Worm (Caenorhabditis elegans): Measurements from ENCODE around the gene srh-234.

DNA sequence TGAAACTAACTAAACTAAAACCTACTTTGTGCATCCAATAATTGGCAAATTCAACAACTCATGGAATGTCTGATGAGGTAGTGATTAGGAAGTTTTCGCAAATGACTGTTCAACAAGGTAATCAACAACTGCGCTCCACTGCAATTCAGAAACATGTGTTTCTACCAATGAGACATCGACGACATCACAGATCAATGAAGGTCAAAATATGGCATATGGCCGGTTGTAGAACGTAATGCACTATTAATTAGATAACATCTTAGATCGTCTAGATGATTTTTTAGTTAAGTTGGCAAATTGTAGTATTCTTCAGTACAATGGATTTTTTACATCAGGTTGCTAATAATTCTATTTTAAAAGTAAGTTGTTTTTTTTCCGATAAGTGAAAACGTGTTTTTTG lies 34.5 kb upstream of the srh-234 start, which contains the start of the genes nhr-94 and nhr-152:
- TF ChIP-seq sma-9 (GFP tag; optimal IDR thresholded peaks at IDR 0.05) (peak; percentile 82), sma-9 (tag; optimal IDR thresholded peaks at IDR 0.05) (no peak), zag-1 (tag; optimal IDR thresholded peaks at IDR 0.05) (no peak), nhr-237 (tag; optimal IDR thresholded peaks at IDR 0.05) (no peak)

Measured in whole organism, L2 larva.